Fruit fly (Drosophila melanogaster) whole organism, embryonic: ENCODE measurements around the gene CtBP.
A peak's percentile ranks its signal among the peaks of the same experiment; 100 is the strongest.

Source experiments
- Atf6 ChIP-seq: fragments of 200-800 bp; sonication (Bioruptor generic); IDR thresholded peaks from 2 replicates; pipeline ENCODE4 v1.3.6; 2022; ENCODE audit warnings: missing biosample characterization, missing genetic modification characterization
- CG11247 ChIP-seq: fragments of 200-800 bp; sonication (Bioruptor generic); IDR thresholded peaks from 2 replicates; pipeline ENCODE4 v1.3.6; 2022; ENCODE audit warnings: missing biosample characterization, missing genetic modification characterization
- CG12391 ChIP-seq: fragments of 200-800 bp; sonication (Bioruptor generic); optimal IDR thresholded peaks from 3 replicates; lab custom pipeline; 2018; ENCODE audit warnings: missing biosample characterization, mild to moderate bottlenecking, missing genetic modification characterization, moderate library complexity
- CG13123 ChIP-seq: fragments of 200-800 bp; sonication (Bioruptor generic); optimal IDR thresholded peaks from 2 replicates; lab custom pipeline; 2016; ENCODE audit warnings: missing biosample characterization, missing genetic modification characterization
- CG13424 ChIP-seq: fragments of 200-800 bp; sonication (Bioruptor generic); optimal IDR thresholded peaks from 2 replicates; lab custom pipeline; 2019; ENCODE audit warnings: missing biosample characterization, mild to moderate bottlenecking, missing genetic modification characterization, moderate library complexity
- CG14441 ChIP-seq: fragments of 200-800 bp; sonication (Bioruptor generic); IDR thresholded peaks from 2 replicates; pipeline ENCODE4 v1.3.6; 2022; ENCODE audit warnings: missing biosample characterization, missing genetic modification characterization
- CG15011 ChIP-seq: fragments of 200-800 bp; sonication (Bioruptor generic); optimal IDR thresholded peaks from 3 replicates; lab custom pipeline; 2018; ENCODE audit warnings: missing biosample characterization, mild to moderate bottlenecking, missing genetic modification characterization
- CG15601 ChIP-seq: fragments of 200-800 bp; sonication (Bioruptor generic); optimal IDR thresholded peaks from 3 replicates; lab custom pipeline; 2019; ENCODE audit warnings: missing biosample characterization, mild to moderate bottlenecking, missing genetic modification characterization, moderate library complexity
- CG16779 ChIP-seq: fragments of 200-800 bp; sonication (Bioruptor generic); IDR thresholded peaks from 2 replicates; pipeline ENCODE4 v1.3.6; 2022; ENCODE audit warnings: missing biosample characterization, missing genetic modification characterization
- CG2199 ChIP-seq: fragments of 200-800 bp; sonication (Bioruptor generic); IDR thresholded peaks from 3 replicates; pipeline ENCODE4 v1.3.6; 2022; ENCODE audit warnings: missing biosample characterization, missing genetic modification characterization
- CG33213 ChIP-seq: fragments of 200-800 bp; sonication (Bioruptor generic); optimal IDR thresholded peaks from 3 replicates; lab custom pipeline; 2016; ENCODE audit warnings: missing biosample characterization, missing genetic modification characterization
- CG34376 ChIP-seq: fragments of 200-800 bp; sonication (Bioruptor generic); optimal IDR thresholded peaks from 2 replicates; lab custom pipeline; 2018; ENCODE audit warnings: missing biosample characterization, mild to moderate bottlenecking, missing genetic modification characterization
- CG34422 ChIP-seq: fragments of 200-800 bp; sonication (Bioruptor generic); IDR thresholded peaks from 3 replicates; pipeline ENCODE4 v1.3.6; 2022; ENCODE audit warnings: missing biosample characterization, missing genetic modification characterization
- CG3995 ChIP-seq: fragments of 200-800 bp; sonication (Bioruptor generic); optimal IDR thresholded peaks from 3 replicates; lab custom pipeline; 2016; ENCODE audit warnings: missing biosample characterization, missing genetic modification characterization
- CG4282 ChIP-seq: fragments of 200-800 bp; sonication (Bioruptor generic); optimal IDR thresholded peaks from 2 replicates; lab custom pipeline; 2016; ENCODE audit warnings: missing biosample characterization, missing genetic modification characterization
- CG6791 ChIP-seq: fragments of 200-800 bp; sonication (Bioruptor generic); IDR thresholded peaks from 3 replicates; pipeline ENCODE4 v1.3.6; 2022; ENCODE audit warnings: missing biosample characterization, missing genetic modification characterization; ENCODE audit not compliant: partially characterized antibody
- CG9437 ChIP-seq: fragments of 200-800 bp; sonication (Bioruptor generic); optimal IDR thresholded peaks from 2 replicates; lab custom pipeline; 2018; ENCODE audit warnings: missing biosample characterization, mild to moderate bottlenecking, missing genetic modification characterization
- Chrac-16 ChIP-seq: fragments of 200-800 bp; sonication (Bioruptor generic); optimal IDR thresholded peaks from 3 replicates; lab custom pipeline; 2016; ENCODE audit warnings: missing biosample characterization, missing genetic modification characterization
- Deaf1 ChIP-seq: fragments of 200-800 bp; optimal IDR thresholded peaks from 3 replicates; lab custom pipeline; 2019; ENCODE audit warnings: missing biosample characterization, mild to moderate bottlenecking, missing genetic modification characterization, moderate library complexity
- E2f2 ChIP-seq: fragments of 200-800 bp; sonication (Bioruptor generic); IDR thresholded peaks from 2 replicates; pipeline ENCODE4 v1.3.6; 2022; ENCODE audit warnings: missing biosample characterization, missing genetic modification characterization
- MESR4 ChIP-seq: fragments of 200-800 bp; sonication (Bioruptor generic); optimal IDR thresholded peaks from 2 replicates; lab custom pipeline; 2018; ENCODE audit warnings: missing biosample characterization, mild to moderate bottlenecking, missing genetic modification characterization, moderate library complexity
- Max ChIP-seq: fragments of 200-800 bp; sonication (Bioruptor generic); optimal IDR thresholded peaks from 2 replicates; lab custom pipeline; 2016; ENCODE audit warnings: missing biosample characterization, mild to moderate bottlenecking, missing genetic modification characterization
- Med ChIP-seq: fragments of 200-800 bp; sonication (Bioruptor generic); peaks from one replicate; lab custom pipeline; 2016; ENCODE audit warnings: missing biosample characterization, missing genetic modification characterization, mild to moderate bottlenecking, inconsistent platforms, moderate library complexity
- Mes4 ChIP-seq: fragments of 200-800 bp; sonication (Bioruptor generic); optimal IDR thresholded peaks from 2 replicates; lab custom pipeline; 2016; ENCODE audit warnings: missing biosample characterization, missing genetic modification characterization
- Optix ChIP-seq: fragments of 200-800 bp; sonication (Bioruptor generic); IDR thresholded peaks from 3 replicates; pipeline ENCODE4 v1.3.6; 2022; ENCODE audit warnings: missing biosample characterization, missing genetic modification characterization
- Pdp1 ChIP-seq, 2 experiments: fragments of 200-800 bp; sonication (Bioruptor generic); optimal IDR thresholded peaks; 3 replicates each; lab custom pipeline; 2016; ENCODE audit warnings: missing biosample characterization in 2 of 2, missing genetic modification characterization in 2 of 2, mild to moderate bottlenecking in 1 of 2, moderate library complexity in 1 of 2
- ab ChIP-seq: fragments of 200-800 bp; sonication (Bioruptor generic); optimal IDR thresholded peaks from 2 replicates; lab custom pipeline; 2016; ENCODE audit warnings: missing biosample characterization, missing genetic modification characterization
- amos ChIP-seq: fragments of 200-800 bp; sonication (Bioruptor generic); IDR thresholded peaks from 2 replicates; pipeline ENCODE4 v1.3.6; 2022; ENCODE audit warnings: missing biosample characterization, missing genetic modification characterization; ENCODE audit not compliant: partially characterized antibody
- ci ChIP-seq: fragments of 200-800 bp; sonication (Bioruptor generic); IDR thresholded peaks from 3 replicates; pipeline ENCODE4 v1.3.6; 2022; ENCODE audit warnings: missing biosample characterization, missing genetic modification characterization
- dmrt11E ChIP-seq: fragments of 200-800 bp; sonication (Bioruptor generic); optimal IDR thresholded peaks from 3 replicates; lab custom pipeline; 2018; ENCODE audit warnings: missing biosample characterization, mild to moderate bottlenecking, missing genetic modification characterization, moderate library complexity
- dysf ChIP-seq: fragments of 200-800 bp; sonication (Bioruptor generic); IDR thresholded peaks from 3 replicates; pipeline ENCODE4 v1.3.6; 2022; ENCODE audit warnings: missing biosample characterization, missing genetic modification characterization
- grn ChIP-seq: fragments of 200-800 bp; sonication (Bioruptor generic); optimal IDR thresholded peaks from 3 replicates; lab custom pipeline; 2017; ENCODE audit warnings: missing biosample characterization, missing genetic modification characterization
- hth ChIP-seq: fragments of >200 bp; optimal IDR thresholded peaks from 2 replicates; lab custom pipeline; 2017; ENCODE audit warnings: inconsistent platforms
- lmd ChIP-seq: fragments of 200-800 bp; sonication (Bioruptor generic); IDR thresholded peaks from 2 replicates; pipeline ENCODE4 v1.3.6; 2022; ENCODE audit warnings: missing biosample characterization, missing genetic modification characterization
- mam ChIP-seq: fragments of 200-800 bp; sonication (Bioruptor generic); optimal IDR thresholded peaks from 3 replicates; lab custom pipeline; 2016; ENCODE audit warnings: missing biosample characterization, missing genetic modification characterization
- odd ChIP-seq: fragments of 200-800 bp; sonication (Bioruptor generic); optimal IDR thresholded peaks from 2 replicates; lab custom pipeline; 2017; ENCODE audit warnings: missing biosample characterization, mild to moderate bottlenecking, missing genetic modification characterization
- pan ChIP-seq, 4 experiments: fragments of >200 bp in 3 of 4; fragments of 200-800 bp in 1 of 4; sonication (Bioruptor generic) in 1 of 4; optimal IDR thresholded peaks in 3 of 4; IDR thresholded peaks in 1 of 4; 2 replicates each; pipeline versions ENCODE4 v1.3.6 to Lab custom; 2017 to 2022; ENCODE audit warnings: missing biosample characterization in 2 of 4, missing genetic modification characterization in 2 of 4, mixed read lengths in 1 of 4
- row ChIP-seq: fragments of 200-800 bp; sonication (Bioruptor generic); IDR thresholded peaks from 3 replicates; pipeline ENCODE4 v1.3.6; 2022; ENCODE audit warnings: missing biosample characterization, missing genetic modification characterization
- schlank ChIP-seq: fragments of 200-800 bp; sonication (Bioruptor generic); optimal IDR thresholded peaks from 2 replicates; lab custom pipeline; 2018; ENCODE audit warnings: missing biosample characterization, mild to moderate bottlenecking, missing genetic modification characterization
- sens ChIP-seq: fragments of 200-800 bp; sonication (Bioruptor generic); peaks from one replicate; lab custom pipeline; 2016; ENCODE audit warnings: missing biosample characterization, missing genetic modification characterization
- sens-2 ChIP-seq: fragments of 200-800 bp; sonication (Bioruptor generic); IDR thresholded peaks from 2 replicates; pipeline ENCODE4 v1.3.6; 2022; ENCODE audit warnings: missing biosample characterization, missing genetic modification characterization
- sim ChIP-seq: fragments of 200-800 bp; sonication (Bioruptor generic); IDR thresholded peaks from 2 replicates; pipeline ENCODE4 v1.3.6; 2022; ENCODE audit warnings: missing biosample characterization, missing genetic modification characterization
- sr ChIP-seq: fragments of 200-800 bp; sonication (Bioruptor generic); IDR thresholded peaks from 3 replicates; pipeline ENCODE4 v1.3.6; 2022; ENCODE audit warnings: missing biosample characterization, missing genetic modification characterization
- sug ChIP-seq: fragments of 200-800 bp; optimal IDR thresholded peaks from 2 replicates; lab custom pipeline; 2019; ENCODE audit warnings: missing biosample characterization, mild to moderate bottlenecking, missing genetic modification characterization, moderate library complexity
- tna ChIP-seq: fragments of 200-800 bp; sonication (Bioruptor generic); IDR thresholded peaks from 2 replicates; pipeline ENCODE4 v1.3.6; 2022; ENCODE audit warnings: missing biosample characterization, missing genetic modification characterization; ENCODE audit not compliant: partially characterized antibody
- twi ChIP-seq: fragments of 200-800 bp; optimal IDR thresholded peaks from 2 replicates; lab custom pipeline; 2019; ENCODE audit warnings: missing biosample characterization, mild to moderate bottlenecking, missing genetic modification characterization, moderate library complexity

CtBP gene

DNA sequence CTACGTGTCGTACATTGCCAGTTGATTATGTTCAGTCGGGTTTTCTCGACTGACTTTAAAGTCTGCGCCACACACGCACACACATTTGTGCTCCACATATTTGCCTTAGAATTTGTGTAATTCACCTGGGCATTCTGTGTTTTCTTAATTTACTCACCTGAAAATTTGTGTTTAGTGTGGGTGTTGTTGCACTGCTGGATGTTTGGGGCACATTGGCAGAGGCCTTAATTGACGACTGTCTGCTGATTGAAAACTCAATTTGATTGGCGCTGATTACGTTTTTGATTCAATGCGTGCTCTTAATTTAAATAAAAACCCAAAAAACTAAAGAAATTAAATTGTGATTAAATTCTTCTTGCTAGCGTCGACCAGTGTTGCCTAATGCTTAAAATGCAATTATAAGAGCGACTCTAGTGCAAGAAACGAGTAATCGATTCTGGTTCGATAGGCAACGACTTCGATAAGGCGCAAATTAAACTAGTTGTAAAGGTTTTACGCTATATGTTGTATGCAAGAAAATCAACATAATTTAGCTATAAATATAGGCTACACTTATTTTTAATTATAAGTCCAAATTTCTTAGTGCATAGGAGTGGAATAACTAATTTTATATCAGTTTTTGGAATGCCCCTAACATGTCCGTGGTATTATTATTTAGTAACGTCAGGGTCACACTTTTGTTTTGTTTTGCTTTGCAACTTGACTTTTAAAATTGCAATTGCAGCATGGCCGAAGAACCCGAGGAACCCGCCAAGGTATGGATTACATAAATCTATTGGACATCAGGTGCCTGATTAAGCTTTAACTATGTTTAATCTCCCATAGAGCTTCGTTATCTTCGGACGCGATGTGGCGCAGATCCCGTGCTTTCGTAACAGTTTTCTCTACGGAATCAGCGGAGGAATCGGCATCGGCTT, 19.1 kb downstream of the CtBP start, which contains the start of the genes CG46281 and CG46280 (continued):
- no peak for TF ChIP-seq CG34422 (GFP tag; lab: Robert Waterston, UW)
- TF ChIP-seq row (GFP tag; lab: Robert Waterston, UW), result peak; percentile 69
- no peak for TF ChIP-seq CG16779 (GFP tag; lab: Robert Waterston, UW)
- no peak for TF ChIP-seq dysf (GFP tag; lab: Robert Waterston, UW)
- no peak for TF ChIP-seq sens-2 (GFP tag; lab: Robert Waterston, UW)
- TF ChIP-seq tna (GFP tag; lab: Robert Waterston, UW), result no peak
- no peak for TF ChIP-seq hth (lab: Kevin White, UChicago)
- TF ChIP-seq CG3995 (GFP tag; lab: Kevin White, UChicago), result no peak
- TF ChIP-seq mam (GFP tag; lab: Kevin White, UChicago), result peak; percentile 37
- peak; percentile 32 for TF ChIP-seq Chrac-16
- no peak for TF ChIP-seq CG15011 (GFP tag; lab: Kevin White, UChicago)

- TF ChIP-seq Pdp1 (GFP tag; optimal IDR thresholded peaks at IDR 0.05; lab: Kevin White, UChicago) (peak in 1 of 2 experiments; percentile 73), CG34376 (GFP tag; lab: Kevin White, UChicago) (peak; percentile 1), pan (optimal IDR thresholded peaks at IDR 0.05; lab: Kevin White, UChicago) (no peak), pan (GFP tag; optimal IDR thresholded peaks at IDR 0.05 in 1 of 2, IDR thresholded peaks at IDR 0.05 in 1 of 2) (no peak), Deaf1 (tag; lab: Kevin White, UChicago) (peak; percentile 85), Optix (peak; percentile 18; the same call in 1 of the 3 replicates), sens (peak; percentile 24), Atf6 (GFP tag; lab: Robert Waterston, UW) (peak; percentile 38; the same call in 1 of the 2 replicates), E2f2 (GFP tag; lab: Robert Waterston, UW) (no peak; the same call in 1 of the 2 replicates), sim (GFP tag; lab: Robert Waterston, UW) (peak; percentile 41; the same call in 1 of the 2 replicates), CG2199 (peak; percentile 60; the same call in 1 of the 3 replicates), Med (peak; percentile 72), CG14441 (GFP tag; lab: Robert Waterston, UW) (0 out of 2 replicates have a peak, but pooled peaks have one; percentile 15), ci (GFP tag; lab: Robert Waterston, UW) (peak; percentile 47; the same call in 1 of the 3 replicates), grn (GFP tag; lab: Kevin White, UChicago) (peak; percentile 33), CG6791 (GFP tag; lab: Robert Waterston, UW) (0 out of 3 replicates have a peak, but pooled peaks have one; percentile 10), twi (no peak), CG9437 (GFP tag; lab: Kevin White, UChicago) (peak; percentile 38), schlank (tag; lab: Kevin White, UChicago) (no peak), amos (GFP tag; lab: Robert Waterston, UW) (peak; percentile 25), dysf (GFP tag; lab: Robert Waterston, UW) (no peak)
Measured at dm6 chr3R:13032323-13032722, 20.9 kb downstream of the CtBP start, which contains the start of gene ry. Gene ry, plus strand, starts transcription at chr3R:13032528.

DNA sequence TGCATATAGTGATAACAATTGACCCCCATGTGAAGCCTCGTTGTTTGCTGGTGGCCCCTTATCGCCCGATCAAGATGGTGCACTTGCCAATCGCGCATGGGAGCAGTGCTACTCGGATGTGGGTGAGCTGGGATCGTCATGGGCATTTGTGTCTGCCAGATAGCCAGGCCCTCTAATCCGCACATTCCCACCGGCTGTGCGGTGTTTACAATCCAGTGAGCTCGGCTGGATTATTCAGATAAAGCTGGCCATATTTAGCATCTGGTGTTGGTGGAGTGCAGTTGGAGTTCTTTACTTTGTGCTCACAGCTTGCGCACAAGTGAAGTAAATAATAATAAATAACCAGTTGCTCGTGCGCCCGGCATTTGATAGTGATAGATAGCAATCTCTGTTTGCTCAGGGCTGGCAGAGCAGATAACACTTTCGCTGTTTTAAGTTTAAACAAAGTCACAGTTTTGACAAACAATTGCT, 21.6 kb downstream of the CtBP start:
- TF ChIP-seq Mes4 (GFP tag; lab: Kevin White, UChicago) (no peak), dmrt11E (tag; lab: Kevin White, UChicago) (peak; percentile 20), CG13123 (GFP tag; lab: Kevin White, UChicago) (no peak), CG33213 (GFP tag; lab: Kevin White, UChicago) (peak; percentile 23), CG15601 (no peak), MESR4 (no peak), sug (tag; lab: Kevin White, UChicago) (peak; percentile 96), sr (GFP tag; lab: Robert Waterston, UW) (0 out of 3 replicates have a peak, but pooled peaks have one; percentile 32), CG4282 (GFP tag; lab: Kevin White, UChicago) (no peak), CG13424 (tag; lab: Kevin White, UChicago) (peak; percentile 34), Max (GFP tag; lab: Kevin White, UChicago) (no peak), CG11247 (GFP tag; lab: Robert Waterston, UW) (no peak), ab (no peak), CG12391 (tag; lab: Kevin White, UChicago) (peak; percentile 3), lmd (no peak), odd (GFP tag; lab: Kevin White, UChicago) (peak; percentile 51)
